Worm (Caenorhabditis elegans): ENCODE results near the gene fbxa-55.

fbxa-55 gene

ce11 chrIII:936037-936507 is at the start of gene fbxa-55:
TSS of gene fbxa-55 (minus strand) at chrIII:936087.
- no peak for TF ChIP-seq hnd-1 (tag; optimal IDR thresholded peaks at IDR 0.05)
- TF ChIP-seq scrt-1 (GFP tag; IDR thresholded peaks at IDR 0.05), result no peak
- no peak for TF ChIP-seq ama-1 (optimal IDR thresholded peaks at IDR 0.05)
- TF ChIP-seq ceh-36 (tag; optimal IDR thresholded peaks at IDR 0.05), result no peak
- no peak for TF ChIP-seq sea-1 (GFP tag; conservative IDR thresholded peaks at IDR 0.05)
- no peak for TF ChIP-seq B0310.2 (tag; optimal IDR thresholded peaks at IDR 0.05)
- TF ChIP-seq pes-1 (GFP tag; IDR thresholded peaks at IDR 0.05), result no peak
- TF ChIP-seq tbx-37 (GFP tag; conservative IDR thresholded peaks at IDR 0.05), result no peak
- no peak for TF ChIP-seq flt-1 (GFP tag; IDR thresholded peaks at IDR 0.05)
- no peak for TF ChIP-seq ets-7 (tag; optimal IDR thresholded peaks at IDR 0.05)

ce11 chrIII:982961-983360 is 47.1 kb upstream of the fbxa-55 start, which contains the start of gene tbc-10:
TSS of gene tbc-10 (plus strand) at chrIII:983261.
- TF ChIP-seq pes-1 (GFP tag; IDR thresholded peaks at IDR 0.05) (no peak), scrt-1 (GFP tag; IDR thresholded peaks at IDR 0.05) (no peak), F13C5.2 (tag; optimal IDR thresholded peaks at IDR 0.05) (no peak), tbx-11 (GFP tag; IDR thresholded peaks at IDR 0.05) (no peak)

- TF ChIP-seq ama-1 (optimal IDR thresholded peaks at IDR 0.05) (no peak), pes-1 (GFP tag; IDR thresholded peaks at IDR 0.05) (no peak), tbx-37 (GFP tag; conservative IDR thresholded peaks at IDR 0.05) (no peak), tbx-11 (GFP tag; IDR thresholded peaks at IDR 0.05) (no peak), B0310.2 (tag; optimal IDR thresholded peaks at IDR 0.05) (no peak)
These were observed 46.1 kb upstream of the fbxa-55 start for ce11 chrIII:981960-982359.

- TF ChIP-seq hmg-4 (GFP tag; optimal IDR thresholded peaks at IDR 0.05), result no peak
- TF ChIP-seq tra-4 (tag; optimal IDR thresholded peaks at IDR 0.05), result no peak
- TF ChIP-seq scrt-1 (GFP tag; IDR thresholded peaks at IDR 0.05), result no peak
- TF ChIP-seq ama-1 (optimal IDR thresholded peaks at IDR 0.05), result no peak
- TF ChIP-seq tbx-11 (GFP tag; IDR thresholded peaks at IDR 0.05), result no peak
- no peak for TF ChIP-seq aly-1 (tag; optimal IDR thresholded peaks at IDR 0.05)
- no peak for TF ChIP-seq B0310.2 (tag; optimal IDR thresholded peaks at IDR 0.05)
- no peak for TF ChIP-seq ets-7 (tag; optimal IDR thresholded peaks at IDR 0.05)
- TF ChIP-seq tbx-37 (GFP tag; conservative IDR thresholded peaks at IDR 0.05), result no peak
- no peak for TF ChIP-seq hmbx-1 (tag; optimal IDR thresholded peaks at IDR 0.05)
- no peak; the same call in 1 of the 2 replicates for TF ChIP-seq pes-1 (GFP tag; IDR thresholded peaks at IDR 0.05)
- TF ChIP-seq sea-1 (GFP tag; conservative IDR thresholded peaks at IDR 0.05), result no peak
- no peak for TF ChIP-seq hnd-1 (tag; optimal IDR thresholded peaks at IDR 0.05)
- TF ChIP-seq ceh-36 (tag; optimal IDR thresholded peaks at IDR 0.05), result no peak
- TF ChIP-seq ceh-13 (GFP tag; optimal IDR thresholded peaks at IDR 0.05), result no peak
- TF ChIP-seq F13C5.2 (tag; optimal IDR thresholded peaks at IDR 0.05), result no peak
- no peak for TF ChIP-seq flt-1 (GFP tag; IDR thresholded peaks at IDR 0.05)
These were observed 43.0 kb upstream of the fbxa-55 start for ce11 chrIII:978889-979288.

ce11 chrIII:970928-971327 is 35.0 kb upstream of the fbxa-55 start:
- no peak for TF ChIP-seq tra-4 (tag; optimal IDR thresholded peaks at IDR 0.05)
- TF ChIP-seq hmbx-1 (tag; optimal IDR thresholded peaks at IDR 0.05), result no peak
- no peak for TF ChIP-seq ets-7 (tag; optimal IDR thresholded peaks at IDR 0.05)
- TF ChIP-seq tbx-37 (GFP tag; conservative IDR thresholded peaks at IDR 0.05), result no peak
- no peak for TF ChIP-seq scrt-1 (GFP tag; IDR thresholded peaks at IDR 0.05)
- no peak for TF ChIP-seq ama-1 (optimal IDR thresholded peaks at IDR 0.05)
- TF ChIP-seq ceh-13 (GFP tag; optimal IDR thresholded peaks at IDR 0.05), result no peak
- TF ChIP-seq hmg-4 (GFP tag; optimal IDR thresholded peaks at IDR 0.05), result no peak
- TF ChIP-seq ceh-36 (tag; optimal IDR thresholded peaks at IDR 0.05), result no peak
- no peak for TF ChIP-seq pes-1 (GFP tag; IDR thresholded peaks at IDR 0.05)
- TF ChIP-seq tbx-11 (GFP tag; IDR thresholded peaks at IDR 0.05), result no peak

- TF ChIP-seq B0310.2 (tag; optimal IDR thresholded peaks at IDR 0.05) (no peak), ceh-13 (GFP tag; optimal IDR thresholded peaks at IDR 0.05) (no peak), tbx-11 (GFP tag; IDR thresholded peaks at IDR 0.05) (no peak), ceh-36 (tag; optimal IDR thresholded peaks at IDR 0.05) (no peak), hmbx-1 (tag; optimal IDR thresholded peaks at IDR 0.05) (no peak), flt-1 (GFP tag; IDR thresholded peaks at IDR 0.05) (no peak), hmg-4 (GFP tag; optimal IDR thresholded peaks at IDR 0.05) (no peak), aly-1 (tag; optimal IDR thresholded peaks at IDR 0.05) (no peak), ama-1 (optimal IDR thresholded peaks at IDR 0.05) (no peak), ets-7 (tag; optimal IDR thresholded peaks at IDR 0.05) (no peak), hnd-1 (tag; optimal IDR thresholded peaks at IDR 0.05) (no peak), tbx-37 (GFP tag; conservative IDR thresholded peaks at IDR 0.05) (no peak), scrt-1 (GFP tag; IDR thresholded peaks at IDR 0.05) (no peak), pes-1 (GFP tag; IDR thresholded peaks at IDR 0.05) (no peak), F13C5.2 (tag; optimal IDR thresholded peaks at IDR 0.05) (no peak)
These were observed 30.4 kb upstream of the fbxa-55 start for ce11 chrIII:966259-966658.

- no peak for TF ChIP-seq hmbx-1 (tag; optimal IDR thresholded peaks at IDR 0.05)
- no peak for TF ChIP-seq hnd-1 (tag; optimal IDR thresholded peaks at IDR 0.05)
- TF ChIP-seq aly-1 (tag; optimal IDR thresholded peaks at IDR 0.05), result no peak
These were observed 28.8 kb upstream of the fbxa-55 start for ce11 chrIII:964637-965036.

- TF ChIP-seq flt-1 (GFP tag; IDR thresholded peaks at IDR 0.05) (no peak), ceh-36 (tag; optimal IDR thresholded peaks at IDR 0.05) (no peak), tbx-37 (GFP tag; conservative IDR thresholded peaks at IDR 0.05) (no peak), ceh-13 (GFP tag; optimal IDR thresholded peaks at IDR 0.05) (no peak), sea-1 (GFP tag; conservative IDR thresholded peaks at IDR 0.05) (no peak), hmg-4 (GFP tag; optimal IDR thresholded peaks at IDR 0.05) (no peak), scrt-1 (GFP tag; IDR thresholded peaks at IDR 0.05) (no peak), pes-1 (GFP tag; IDR thresholded peaks at IDR 0.05) (no peak), tra-4 (tag; optimal IDR thresholded peaks at IDR 0.05) (no peak), F13C5.2 (tag; optimal IDR thresholded peaks at IDR 0.05) (no peak), hmbx-1 (tag; optimal IDR thresholded peaks at IDR 0.05) (no peak), ets-7 (tag; optimal IDR thresholded peaks at IDR 0.05) (no peak), aly-1 (tag; optimal IDR thresholded peaks at IDR 0.05) (no peak), tbx-11 (GFP tag; IDR thresholded peaks at IDR 0.05) (no peak)
These were observed 26.1 kb upstream of the fbxa-55 start, which contains the start of gene fbxa-51 for ce11 chrIII:961948-962347. TSS of gene fbxa-51 (plus strand) at chrIII:962269.
